Worm (Caenorhabditis elegans) whole organism, L1 larva: ENCODE results near the gene C05E4.15.
A peak's percentile ranks its signal among the peaks of the same experiment; 100 is the strongest.

Experiments
- C34B4.2 ChIP-seq: sonication (generic microtip); optimal IDR thresholded peaks from 2 replicates; lab custom pipeline; 2017; ENCODE audit warnings: mild to moderate bottlenecking, missing genetic modification characterization, missing compliant biosample characterization
- F16B12.6 ChIP-seq: fragments of 150-350 bp; optimal IDR thresholded peaks from 2 replicates; lab custom pipeline; 2014; ENCODE audit warnings: missing biosample characterization, missing genetic modification characterization
- Y116A8C.19 ChIP-seq: sonication (generic microtip); optimal IDR thresholded peaks from 2 replicates; lab custom pipeline; 2016; ENCODE audit warnings: missing compliant biosample characterization, missing genetic modification characterization, borderline replicate concordance
- blmp-1 ChIP-seq: fragments of 150-350 bp; optimal IDR thresholded peaks from 2 replicates; lab custom pipeline; 2014; ENCODE audit warnings: missing biosample characterization, missing genetic modification characterization
- ceh-82 ChIP-seq, 3 experiments: fragments of 150-350 bp in 1 of 3; sonication (generic microtip) in 2 of 3; optimal IDR thresholded peaks; 2 replicates each; lab custom pipeline; 2014 to 2017; ENCODE audit warnings: missing biosample characterization in 3 of 3, missing genetic modification characterization in 3 of 3
- ceh-88 ChIP-seq: fragments of 200-800 bp; sonication (Bioruptor generic); IDR thresholded peaks from 2 replicates; pipeline ENCODE4 v1.3.6; 2022; ENCODE audit warnings: missing genetic modification characterization, missing compliant biosample characterization
- dpl-1 ChIP-seq, 3 experiments: fragments of 150-350 bp in 2 of 3; sonication (generic microtip) in 1 of 3; optimal IDR thresholded peaks; 2 replicates each; lab custom pipeline; 2014 to 2017; ENCODE audit warnings: missing biosample characterization in 3 of 3, missing genetic modification characterization in 3 of 3, missing genetic modification reagents in 3 of 3
- egl-27 ChIP-seq, 2 experiments: fragments of 150-350 bp in 1 of 2; sonication (generic microtip); optimal IDR thresholded peaks; 3 replicates each; lab custom pipeline; 2017 to 2018; ENCODE audit warnings: missing biosample characterization in 2 of 2, missing genetic modification characterization in 2 of 2, missing genetic modification reagents in 2 of 2
- fkh-10 ChIP-seq: sonication (generic microtip); optimal IDR thresholded peaks from 2 replicates; lab custom pipeline; 2017; ENCODE audit warnings: missing biosample characterization, missing genetic modification reagents, missing genetic modification characterization
- fos-1 ChIP-seq: fragments of 150-350 bp; optimal IDR thresholded peaks from 2 replicates; lab custom pipeline; 2014; ENCODE audit warnings: missing biosample characterization, missing genetic modification characterization
- hlh-17 ChIP-seq: fragments of 200-800 bp; sonication (Bioruptor generic); optimal IDR thresholded peaks from 2 replicates; lab custom pipeline; 2018; ENCODE audit warnings: missing genetic modification characterization, mild to moderate bottlenecking, missing compliant biosample characterization, moderate library complexity, borderline replicate concordance
- hlh-4 ChIP-seq: sonication (generic microtip); optimal IDR thresholded peaks from 2 replicates; lab custom pipeline; 2016; ENCODE audit warnings: mild to moderate bottlenecking, missing genetic modification characterization, missing compliant biosample characterization
- irx-1 ChIP-seq: sonication (generic microtip); optimal IDR thresholded peaks from 2 replicates; lab custom pipeline; 2016; ENCODE audit warnings: missing genetic modification characterization, missing compliant biosample characterization
- jun-1 ChIP-seq: fragments of 150-350 bp; optimal IDR thresholded peaks from 2 replicates; lab custom pipeline; 2014; ENCODE audit warnings: missing biosample characterization, missing genetic modification reagents, missing genetic modification characterization
- lin-15B ChIP-seq: fragments of 150-350 bp; sonication (generic microtip); optimal IDR thresholded peaks from 3 replicates; lab custom pipeline; 2014; ENCODE audit warnings: missing biosample characterization, missing genetic modification characterization
- lin-35 ChIP-seq, 2 experiments: fragments of 150-350 bp; optimal IDR thresholded peaks; 2 replicates each; lab custom pipeline; 2014; ENCODE audit warnings: missing biosample characterization in 2 of 2, missing genetic modification characterization in 2 of 2, missing genetic modification reagents in 2 of 2
- lsy-2 ChIP-seq, 2 experiments: fragments of 150-350 bp; optimal IDR thresholded peaks; 2 replicates each; lab custom pipeline; 2014; ENCODE audit warnings: missing biosample characterization in 2 of 2, missing genetic modification characterization in 2 of 2
- mab-9 ChIP-seq: fragments of 200-800 bp; sonication (Bioruptor generic); IDR thresholded peaks from 2 replicates; pipeline ENCODE4 v1.3.6; 2022; ENCODE audit warnings: missing genetic modification reagents, missing genetic modification characterization, missing compliant biosample characterization
- mef-2 ChIP-seq: fragments of 150-350 bp; optimal IDR thresholded peaks from 2 replicates; lab custom pipeline; 2014; ENCODE audit warnings: missing biosample characterization, missing genetic modification characterization
- nhr-11 ChIP-seq: fragments of 150-350 bp; optimal IDR thresholded peaks from 2 replicates; lab custom pipeline; 2014; ENCODE audit warnings: missing biosample characterization, missing genetic modification characterization
- nhr-12 ChIP-seq: sonication (generic microtip); optimal IDR thresholded peaks from 2 replicates; lab custom pipeline; 2017; ENCODE audit warnings: missing biosample characterization, missing genetic modification characterization
- nhr-19 ChIP-seq: fragments of 200-800 bp; sonication (Bioruptor generic); conservative IDR thresholded peaks from 2 replicates; pipeline ENCODE4 v1.3.6; 2022; ENCODE audit warnings: missing genetic modification characterization, missing compliant biosample characterization
- nhr-20 ChIP-seq: sonication (generic microtip); optimal IDR thresholded peaks from 2 replicates; lab custom pipeline; 2016; ENCODE audit warnings: mild to moderate bottlenecking, missing genetic modification characterization, missing compliant biosample characterization
- nhr-28 ChIP-seq: fragments of 150-350 bp; optimal IDR thresholded peaks from 2 replicates; lab custom pipeline; 2014; ENCODE audit warnings: missing biosample characterization, missing genetic modification characterization
- nhr-47 ChIP-seq: sonication (generic microtip); optimal IDR thresholded peaks from 2 replicates; lab custom pipeline; 2016; ENCODE audit warnings: mild to moderate bottlenecking, missing genetic modification characterization, moderate library complexity, missing compliant biosample characterization
- nhr-77 ChIP-seq: fragments of 150-350 bp; optimal IDR thresholded peaks from 2 replicates; lab custom pipeline; 2014; ENCODE audit warnings: missing biosample characterization, missing genetic modification characterization
- nhr-84 ChIP-seq: sonication (generic microtip); optimal IDR thresholded peaks from 2 replicates; lab custom pipeline; 2017; ENCODE audit warnings: missing biosample characterization, missing genetic modification characterization
- nhr-85 ChIP-seq: sonication (generic microtip); peaks from one replicate; lab custom pipeline; 2016; ENCODE audit warnings: missing genetic modification characterization, inconsistent platforms, missing compliant biosample characterization
- pax-3 ChIP-seq: fragments of 200-800 bp; sonication (Bioruptor generic); optimal IDR thresholded peaks from 2 replicates; lab custom pipeline; 2018; ENCODE audit warnings: mild to moderate bottlenecking, missing genetic modification characterization, moderate library complexity, missing compliant biosample characterization
- tlp-1 ChIP-seq: fragments of 150-350 bp; optimal IDR thresholded peaks from 2 replicates; lab custom pipeline; 2014; ENCODE audit warnings: missing biosample characterization, missing genetic modification characterization
- unc-30 ChIP-seq: sonication (generic microtip); optimal IDR thresholded peaks from 2 replicates; lab custom pipeline; 2017; ENCODE audit warnings: missing biosample characterization, missing genetic modification characterization
- unc-86 ChIP-seq: sonication (generic microtip); optimal IDR thresholded peaks from 2 replicates; lab custom pipeline; 2016; ENCODE audit warnings: missing genetic modification characterization, missing compliant biosample characterization
- vab-15 ChIP-seq: sonication (generic microtip); optimal IDR thresholded peaks from 2 replicates; lab custom pipeline; 2017; ENCODE audit warnings: missing genotype, mild to moderate bottlenecking, missing genetic modification characterization, missing compliant biosample characterization
- ztf-11 ChIP-seq, 2 experiments: sonication (generic microtip); optimal IDR thresholded peaks; 2 replicates each; lab custom pipeline; 2016 to 2017; ENCODE audit warnings: missing genetic modification characterization in 2 of 2, missing biosample characterization in 1 of 2, missing compliant biosample characterization in 1 of 2

Gene C05E4.15

DNA sequence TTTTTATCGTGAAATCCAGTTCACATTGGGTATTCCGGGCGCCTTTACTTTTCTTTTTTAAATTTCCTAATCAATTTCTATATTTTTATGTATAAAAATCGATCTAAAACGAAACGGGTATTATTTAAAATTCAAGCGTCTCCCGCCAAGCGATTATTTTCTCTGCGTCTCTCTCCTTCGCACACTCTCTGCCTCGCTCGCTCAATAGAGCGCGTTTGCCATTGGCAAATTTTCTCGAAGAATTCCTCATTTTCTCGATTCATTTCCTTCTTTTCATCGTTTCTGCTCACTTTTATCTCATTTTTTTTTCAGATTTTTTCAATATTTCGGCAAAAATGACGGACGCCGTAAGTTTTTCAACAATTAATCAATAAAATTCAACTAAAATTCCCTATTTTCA, 12.1 kb upstream of the C05E4.15 start, which contains the start of gene sti-1 (continued):
- TF ChIP-seq dpl-1 (GFP tag; optimal IDR thresholded peaks at IDR 0.05; lab: Kevin White, UChicago) (peak; percentile 96 to 97 (median 97)), nhr-11 (tag; lab: Kevin White, UChicago) (peak; percentile 81), jun-1 (tag; lab: Kevin White, UChicago) (peak; percentile 86), nhr-28 (tag; lab: Kevin White, UChicago) (peak; percentile 39), egl-27 (tag; optimal IDR thresholded peaks at IDR 0.05; lab: Kevin White, UChicago) (no peak), ceh-88 (GFP tag; lab: Robert Waterston, UW) (peak; percentile 53; the same call in 1 of the 2 replicates), hlh-4 (no peak), unc-30 (tag; lab: Kevin White, UChicago) (no peak), fos-1 (tag; lab: Kevin White, UChicago) (peak; percentile 76), nhr-47 (tag; lab: Kevin White, UChicago) (peak; percentile 93)

DNA sequence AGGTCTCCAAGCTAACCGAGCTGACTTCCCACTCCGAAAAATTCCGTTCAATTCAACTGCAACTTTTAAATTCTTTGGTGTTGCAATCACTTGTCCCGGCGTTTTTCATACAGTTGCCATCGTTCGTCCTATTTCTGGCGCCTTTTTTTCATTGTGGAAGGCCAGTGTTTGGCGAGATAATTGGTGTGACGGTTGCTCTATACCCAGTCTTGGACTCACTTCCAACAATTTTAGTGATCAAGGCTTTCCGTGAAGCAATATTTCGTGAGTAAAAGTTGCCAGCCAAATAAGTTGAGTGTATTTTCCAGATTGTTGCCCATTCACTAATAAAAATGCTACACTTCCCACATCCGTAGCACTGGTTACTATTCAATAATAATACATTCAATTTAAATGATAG, 11.1 kb upstream of the C05E4.15 start:
- TF ChIP-seq tlp-1 (tag; lab: Kevin White, UChicago): no peak
- no peak for TF ChIP-seq ceh-82 (tag; optimal IDR thresholded peaks at IDR 0.05; lab: Kevin White, UChicago)
- TF ChIP-seq unc-86: no peak
- TF ChIP-seq nhr-12 (tag; lab: Kevin White, UChicago): no peak
- no peak for TF ChIP-seq fos-1 (tag; lab: Kevin White, UChicago)
- TF ChIP-seq F16B12.6 (tag; lab: Kevin White, UChicago): no peak

DNA sequence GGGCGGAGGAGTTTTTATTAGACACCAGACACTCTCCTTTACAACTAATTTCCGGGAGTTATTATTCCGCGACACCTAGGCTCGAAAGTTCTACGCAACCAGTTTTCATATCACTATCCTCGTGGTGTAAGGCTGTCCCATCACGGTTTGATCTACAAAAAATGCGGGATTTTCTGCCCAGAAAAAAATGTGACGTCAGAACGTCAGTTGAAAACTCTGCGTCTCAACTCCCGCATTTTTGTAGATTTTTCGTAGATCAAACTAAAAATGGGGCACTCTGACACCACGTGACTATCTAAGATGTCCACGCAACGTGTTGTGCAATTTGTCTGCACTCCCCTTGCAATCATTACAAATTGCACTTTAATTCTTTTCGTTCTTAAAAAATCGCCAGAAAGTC, 3.6 kb upstream of the C05E4.15 start, which contains the start of gene str-238:
Gene str-238, plus strand, starts transcription at position 301 of the 400 bp plus-strand sequence.
- TF ChIP-seq nhr-85 (tag; lab: Kevin White, UChicago) (peak; percentile 2), F16B12.6 (tag; lab: Kevin White, UChicago) (no peak)

DNA sequence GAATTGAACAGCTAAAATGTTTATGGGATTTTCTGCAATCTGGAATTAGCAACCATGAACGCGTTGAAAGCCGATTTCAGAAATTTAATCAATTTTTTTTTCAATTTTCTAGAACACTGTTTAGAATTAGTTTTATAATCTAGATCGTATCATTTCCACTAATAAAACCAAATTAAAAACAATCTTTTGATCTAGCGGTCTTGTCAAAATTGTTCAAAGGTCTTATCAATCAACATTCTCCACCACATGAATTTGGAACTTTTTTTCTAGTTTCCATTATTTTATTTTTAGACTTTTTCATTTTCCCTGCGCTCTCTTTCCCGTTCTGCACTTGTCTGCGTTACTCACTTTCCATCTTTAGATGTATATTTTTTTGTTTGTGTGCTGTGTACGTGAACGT, 1.2 kb upstream of the C05E4.15 start, which contains the start of gene srp-2:
Gene srp-2, plus strand, starts transcription at position 301 of the 400 bp plus-strand sequence.
- no peak for TF ChIP-seq lsy-2 (tag; optimal IDR thresholded peaks at IDR 0.05; lab: Kevin White, UChicago)
- no peak for TF ChIP-seq nhr-77
- no peak for TF ChIP-seq irx-1
- no peak for TF ChIP-seq blmp-1 (tag; lab: Kevin White, UChicago)
- TF ChIP-seq nhr-19 (GFP tag; lab: Robert Waterston, UW): no peak
- no peak for TF ChIP-seq C34B4.2 (tag; lab: Kevin White, UChicago)
- no peak for TF ChIP-seq lin-15B
- no peak for TF ChIP-seq lin-35 (GFP tag; optimal IDR thresholded peaks at IDR 0.05; lab: Kevin White, UChicago)
- TF ChIP-seq egl-27 (tag; optimal IDR thresholded peaks at IDR 0.05; lab: Kevin White, UChicago): no peak
- no peak for TF ChIP-seq fos-1 (tag; lab: Kevin White, UChicago)
- no peak for TF ChIP-seq mef-2 (tag; lab: Kevin White, UChicago)
- TF ChIP-seq nhr-84 (tag; lab: Kevin White, UChicago): no peak
- TF ChIP-seq pax-3 (tag; lab: Kevin White, UChicago): no peak
- no peak for TF ChIP-seq nhr-47 (tag; lab: Kevin White, UChicago)
- TF ChIP-seq, all 84 proteins: peak for 0

DNA sequence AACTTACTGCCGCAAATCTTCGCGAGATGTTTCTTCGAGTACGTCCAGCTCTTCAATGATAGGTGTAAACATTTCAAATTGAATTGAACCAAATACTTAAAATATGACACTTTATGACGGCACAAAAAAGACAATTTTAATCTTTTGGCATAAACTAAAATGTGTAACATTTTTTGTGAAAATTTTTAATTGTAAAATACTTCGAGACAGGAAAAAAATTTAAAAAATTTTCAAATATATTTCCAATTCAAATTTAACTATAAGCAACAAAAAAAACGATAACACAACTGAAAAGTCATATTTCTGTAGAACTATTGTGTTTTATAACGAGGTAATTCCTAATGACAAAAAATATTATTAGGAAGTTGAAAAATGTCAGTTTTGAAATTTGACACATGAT, 747 bp upstream of the C05E4.15 start, which contains the start of gene C05E4.12:
Gene C05E4.12, minus strand, starts transcription at position 101 of the 400 bp plus-strand sequence.
- TF ChIP-seq vab-15 (tag; lab: Kevin White, UChicago): no peak
- TF ChIP-seq fkh-10: no peak
- TF ChIP-seq nhr-77: no peak
- TF ChIP-seq nhr-20: no peak
- TF ChIP-seq Y116A8C.19 (tag; lab: Kevin White, UChicago): no peak
- TF ChIP-seq egl-27 (tag; optimal IDR thresholded peaks at IDR 0.05; lab: Kevin White, UChicago): no peak
- TF ChIP-seq ztf-11 (tag; optimal IDR thresholded peaks at IDR 0.05; lab: Kevin White, UChicago): no peak
- TF ChIP-seq hlh-17 (GFP tag; lab: Kevin White, UChicago): no peak
- TF ChIP-seq jun-1 (tag; lab: Kevin White, UChicago): no peak
- TF ChIP-seq mab-9 (GFP tag; lab: Robert Waterston, UW): no peak
- TF ChIP-seq hlh-4: no peak
